Fruit fly (Drosophila melanogaster): Measurements from ENCODE around the gene CG17450.
"Not testable (repeated sequence)": the region's sequence is repeated elsewhere in the genome, so short reads cannot be mapped to it uniquely, and the experiment has no call there.

- not testable (repeated sequence) for TF ChIP-seq vri (GFP tag; optimal IDR thresholded peaks at IDR 0.05); CG16779 (tag; optimal IDR thresholded peaks at IDR 0.05); CG3919 (GFP tag; optimal IDR thresholded peaks at IDR 0.05); lz (GFP tag; optimal IDR thresholded peaks at IDR 0.05); Eip93F (GFP tag; optimal IDR thresholded peaks at IDR 0.05); CG8632 (GFP tag; optimal IDR thresholded peaks at IDR 0.05); ss (GFP tag; optimal IDR thresholded peaks at IDR 0.05); Hr4 (GFP tag; optimal IDR thresholded peaks at IDR 0.05); Sox102F (GFP tag; optimal IDR thresholded peaks at IDR 0.05); CG8119 (GFP tag; IDR thresholded peaks at IDR 0.05); dsx (GFP tag; optimal IDR thresholded peaks at IDR 0.05; ENCODE audit: poor library complexity, severe bottlenecking); svp (GFP tag); CG6808 (GFP tag; optimal IDR thresholded peaks at IDR 0.05); achi (GFP tag; optimal IDR thresholded peaks at IDR 0.05)
Observed at dm6 chrX:21617517-21617916, 8.8 kb upstream of the CG17450 start, which contains the start of gene CG32857.

Data from whole organism, prepupa.